Worm (Caenorhabditis elegans): ENCODE results near the gene F09F7.6.

ce11 chrIII:5508669-5509068 lies 43.3 kb downstream of the F09F7.6 start, which contains the start of gene D1044.7:
- no peak for TF ChIP-seq klf-2 (GFP tag; conservative IDR thresholded peaks at IDR 0.05)
- TF ChIP-seq cog-1 (tag; optimal IDR thresholded peaks at IDR 0.05), result no peak
- no peak for TF ChIP-seq tab-1 (GFP tag; IDR thresholded peaks at IDR 0.05)
- no peak for TF ChIP-seq ztf-29 (GFP tag; IDR thresholded peaks at IDR 0.05)
- no peak for TF ChIP-seq ref-1 (GFP tag; conservative IDR thresholded peaks at IDR 0.05)
- TF ChIP-seq flt-1 (GFP tag; IDR thresholded peaks at IDR 0.05), result no peak
- no peak for TF ChIP-seq ztf-23 (GFP tag; IDR thresholded peaks at IDR 0.05)

Data from whole organism, midembryonic.